Fruit fly (Drosophila melanogaster): ENCODE results near the gene Prosbeta4.

The Prosbeta4 gene

DNA sequence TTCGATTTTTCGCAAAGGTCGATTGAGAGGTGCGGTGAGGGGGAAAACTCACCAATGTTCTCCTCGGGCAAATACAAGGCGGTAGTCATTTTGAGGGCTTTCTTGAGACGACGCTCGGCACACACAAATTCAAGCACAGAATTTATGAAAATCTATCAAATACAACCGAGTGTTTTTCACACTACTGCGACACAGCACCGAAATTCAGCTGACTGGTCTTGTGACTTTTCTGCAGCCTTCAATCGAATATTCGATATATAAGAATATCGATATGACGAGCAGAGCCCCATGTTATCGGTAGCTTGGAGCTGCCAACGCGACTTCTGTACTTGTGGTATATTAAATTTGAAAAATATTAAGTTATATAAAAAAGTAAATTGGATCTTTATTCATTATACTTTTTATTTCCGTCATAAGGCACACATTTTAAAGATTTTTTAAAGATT lies 4.3 kb downstream of the Prosbeta4 start, which contains the start of gene VhaSFD (continued):
- TF ChIP-seq CG3281 (GFP tag; optimal IDR thresholded peaks at IDR 0.05) = peak; percentile 36
- TF ChIP-seq abd-A (tag; optimal IDR thresholded peaks at IDR 0.05) = no peak
- peak; percentile 61 for TF ChIP-seq lbe (GFP tag; optimal IDR thresholded peaks at IDR 0.05)
- peak; percentile 40 for TF ChIP-seq CG13624 (GFP tag; optimal IDR thresholded peaks at IDR 0.05)
- peak; percentile 62 for TF ChIP-seq BEAF-32 (GFP tag; optimal IDR thresholded peaks at IDR 0.05)
- TF ChIP-seq hkb (optimal IDR thresholded peaks at IDR 0.05) = no peak
- TF ChIP-seq hkb (GFP tag; IDR thresholded peaks at IDR 0.05) = 0 out of 2 replicates have a peak, but pooled peaks have one; percentile 33
- TF ChIP-seq CG6813 (GFP tag; optimal IDR thresholded peaks at IDR 0.05) = no peak
- peak; percentile 62 for TF ChIP-seq CG6765 (GFP tag; optimal IDR thresholded peaks at IDR 0.05)
- TF ChIP-seq tap (tag; optimal IDR thresholded peaks at IDR 0.05) = no peak
- TF ChIP-seq CG12769 (tag; optimal IDR thresholded peaks at IDR 0.05) = no peak
- peak; percentile 79 for TF ChIP-seq CG6791 (GFP tag; IDR thresholded peaks at IDR 0.05; ENCODE audit: partially characterized antibody)
- peak; percentile 70 for TF ChIP-seq rib (GFP tag; IDR thresholded peaks at IDR 0.05)
- TF ChIP-seq BtbVII (GFP tag; optimal IDR thresholded peaks at IDR 0.05) = peak; percentile 3
- no peak for TF ChIP-seq CG12219 (GFP tag; optimal IDR thresholded peaks at IDR 0.05)
- no peak for TF ChIP-seq CG4854 (GFP tag; optimal IDR thresholded peaks at IDR 0.05)
- TF ChIP-seq CG14860 (GFP tag; IDR thresholded peaks at IDR 0.05; ENCODE audit: partially characterized antibody) = peak; percentile 47; the same call in 2 of the 3 replicates
- no peak for TF ChIP-seq CkIIα-i1 (GFP tag; IDR thresholded peaks at IDR 0.05)
- TF ChIP-seq CG13296 (GFP tag; optimal IDR thresholded peaks at IDR 0.05) = peak; percentile 23
- no peak for TF ChIP-seq CG1024 (GFP tag; IDR thresholded peaks at IDR 0.05)
- no peak for TF ChIP-seq slp2 (GFP tag; optimal IDR thresholded peaks at IDR 0.05)
- no peak for TF ChIP-seq Gsc (GFP tag; IDR thresholded peaks at IDR 0.05)
- no peak for TF ChIP-seq CG11247 (GFP tag; IDR thresholded peaks at IDR 0.05)
- TF ChIP-seq CG9437 (GFP tag; optimal IDR thresholded peaks at IDR 0.05) = no peak
- TF ChIP-seq pita (GFP tag; optimal IDR thresholded peaks at IDR 0.05) = no peak
- TF ChIP-seq CG11504 (tag; optimal IDR thresholded peaks at IDR 0.05) = no peak
- TF ChIP-seq cato (GFP tag; optimal IDR thresholded peaks at IDR 0.05; ENCODE audit: borderline replicate concordance) = no peak
- TF ChIP-seq CG14050 (GFP tag; IDR thresholded peaks at IDR 0.05) = no peak
- no peak for TF ChIP-seq CG7839 (tag; optimal IDR thresholded peaks at IDR 0.05)
- TF ChIP-seq CG33213 (GFP tag; optimal IDR thresholded peaks at IDR 0.05) = no peak
- no peak for TF ChIP-seq pho (GFP tag; optimal IDR thresholded peaks at IDR 0.05)
- TF ChIP-seq CG3847 (GFP tag; IDR thresholded peaks at IDR 0.05) = peak; percentile 40; the same call in 1 of the 2 replicates
- TF ChIP-seq CG2889 (GFP tag; IDR thresholded peaks at IDR 0.05) = no peak
- no peak for TF ChIP-seq Deaf1 (tag; optimal IDR thresholded peaks at IDR 0.05)
- TF ChIP-seq HLH54F (GFP tag; optimal IDR thresholded peaks at IDR 0.05) = no peak
- peak; percentile 56 for TF ChIP-seq CG17829 (tag; optimal IDR thresholded peaks at IDR 0.05)
- TF ChIP-seq CG12942 (GFP tag; optimal IDR thresholded peaks at IDR 0.05) = no peak
- no peak for TF ChIP-seq CG12071 (GFP tag; optimal IDR thresholded peaks at IDR 0.05)
- no peak for TF ChIP-seq dan (GFP tag; IDR thresholded peaks at IDR 0.05)
- no peak for TF ChIP-seq CG10431 (GFP tag; optimal IDR thresholded peaks at IDR 0.05)
- TF ChIP-seq CG14014 (GFP tag; IDR thresholded peaks at IDR 0.05) = no peak
- no peak for TF ChIP-seq gce (GFP tag; IDR thresholded peaks at IDR 0.05)
- no peak for TF ChIP-seq D19B (GFP tag; optimal IDR thresholded peaks at IDR 0.05)
- TF ChIP-seq jumu (GFP tag; optimal IDR thresholded peaks at IDR 0.05) = no peak
- TF ChIP-seq Hand (GFP tag; optimal IDR thresholded peaks at IDR 0.05) = no peak
- TF ChIP-seq CG17186 (GFP tag; optimal IDR thresholded peaks at IDR 0.05) = no peak
- TF ChIP-seq CG13287 (GFP tag; IDR thresholded peaks at IDR 0.05; ENCODE audit: partially characterized antibody) = peak; percentile 83
- TF ChIP-seq CG13775 (GFP tag; optimal IDR thresholded peaks at IDR 0.05) = no peak
- TF ChIP-seq yki (optimal IDR thresholded peaks at IDR 0.05) = no peak
- TF ChIP-seq sc (optimal IDR thresholded peaks at IDR 0.05) = no peak
- TF ChIP-seq sc (GFP tag; optimal IDR thresholded peaks at IDR 0.05) = no peak
- no peak for TF ChIP-seq CG10654 (GFP tag; optimal IDR thresholded peaks at IDR 0.05)

Data from whole organism, embryonic.